Fruit fly (Drosophila melanogaster): ENCODE measurements around the gene CG16782.

Gene CG16782

DNA sequence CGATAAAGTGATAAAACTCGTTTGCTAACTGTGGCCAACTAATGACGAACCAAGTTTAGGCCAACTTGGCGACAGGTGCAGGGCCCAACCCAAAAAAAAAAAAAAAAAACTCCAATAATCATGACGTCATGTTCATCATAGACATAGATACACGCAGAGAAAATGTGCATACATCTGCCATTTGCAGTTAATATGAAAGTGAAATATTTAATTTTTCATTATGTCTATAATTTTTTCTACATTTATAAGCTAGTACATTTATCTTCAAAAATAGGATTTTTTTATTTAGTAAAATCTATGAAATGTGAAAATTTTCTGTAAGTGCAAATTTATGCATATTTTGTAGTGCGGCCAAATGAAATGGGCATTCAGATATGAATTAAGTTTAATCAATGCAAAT is 28.4 kb downstream of the CG16782 start (continued):
- TF ChIP-seq CG12236 (GFP tag; optimal IDR thresholded peaks at IDR 0.05) (no peak), da (GFP tag; optimal IDR thresholded peaks at IDR 0.05) (no peak), Asciz (GFP tag; optimal IDR thresholded peaks at IDR 0.05) (peak; percentile 38), CG9215 (GFP tag; IDR thresholded peaks at IDR 0.05) (peak; percentile 59; the same call in 1 of the 2 replicates), Hr39 (optimal IDR thresholded peaks at IDR 0.05) (no peak), fd96Cb (tag; optimal IDR thresholded peaks at IDR 0.05) (peak; percentile 58), CG33213 (GFP tag; optimal IDR thresholded peaks at IDR 0.05) (no peak), prd (optimal IDR thresholded peaks at IDR 0.05) (no peak), prd (GFP tag; IDR thresholded peaks at IDR 0.05) (peak; percentile 88), ash1 (GFP tag; optimal IDR thresholded peaks at IDR 0.05) (no peak), Lhr (GFP tag; optimal IDR thresholded peaks at IDR 0.05) (no peak), CG3838 (GFP tag; optimal IDR thresholded peaks at IDR 0.05) (no peak), Sox102F (GFP tag; optimal IDR thresholded peaks at IDR 0.05) (peak; percentile 81), Jarid2 (GFP tag; optimal IDR thresholded peaks at IDR 0.05) (no peak), pita (GFP tag; optimal IDR thresholded peaks at IDR 0.05) (no peak), chm (GFP tag; IDR thresholded peaks at IDR 0.05) (peak; percentile 64; the same call in 1 of the 2 replicates), Drgx (GFP tag; IDR thresholded peaks at IDR 0.05) (no peak), CG7271 (tag; optimal IDR thresholded peaks at IDR 0.05) (no peak), sob (GFP tag; IDR thresholded peaks at IDR 0.05) (peak; percentile 89), CG7839 (tag; optimal IDR thresholded peaks at IDR 0.05) (peak; percentile 78), Gug (GFP tag; IDR thresholded peaks at IDR 0.05) (0 out of 4 replicates have a peak, but pooled peaks have one; percentile 10), CG13123 (GFP tag; optimal IDR thresholded peaks at IDR 0.05) (peak; percentile 15), CG43689 (GFP tag; IDR thresholded peaks at IDR 0.05) (peak; percentile 38), gce (GFP tag; IDR thresholded peaks at IDR 0.05) (peak; percentile 42; the same call in 1 of the 3 replicates), ind (GFP tag; optimal IDR thresholded peaks at IDR 0.05) (peak; percentile 32), lov (optimal IDR thresholded peaks at IDR 0.05) (no peak), lov (GFP tag; IDR thresholded peaks at IDR 0.05) (peak; percentile 46; the same call in 2 of the 3 replicates), Atf-2 (GFP tag; optimal IDR thresholded peaks at IDR 0.05) (peak; percentile 16), CrebB (tag; optimal IDR thresholded peaks at IDR 0.05) (peak; percentile 37), NC2α (GFP tag; optimal IDR thresholded peaks at IDR 0.05) (no peak), ewg (GFP tag; optimal IDR thresholded peaks at IDR 0.05) (peak; percentile 9), Hey (tag; optimal IDR thresholded peaks at IDR 0.05) (no peak), cas (GFP tag; IDR thresholded peaks at IDR 0.05) (no peak), CG12769 (tag; optimal IDR thresholded peaks at IDR 0.05) (peak; percentile 1), CG9817 (tag; optimal IDR thresholded peaks at IDR 0.05) (peak; percentile 63), CG6254 (GFP tag; optimal IDR thresholded peaks at IDR 0.05) (no peak), CG13296 (GFP tag; optimal IDR thresholded peaks at IDR 0.05) (peak; percentile 36), E2f1 (GFP tag; IDR thresholded peaks at IDR 0.05) (peak; percentile 82), nau (GFP tag; optimal IDR thresholded peaks at IDR 0.05) (peak; percentile 9), ken (GFP tag; IDR thresholded peaks at IDR 0.05) (peak; percentile 62; the same call in 1 of the 3 replicates), otp (GFP tag; IDR thresholded peaks at IDR 0.05) (0 out of 3 replicates have a peak, but pooled peaks have one; percentile 35), ac (GFP tag; optimal IDR thresholded peaks at IDR 0.05) (no peak), CG18619 (GFP tag; optimal IDR thresholded peaks at IDR 0.05) (peak; percentile 36), nom (GFP tag; optimal IDR thresholded peaks at IDR 0.05) (no peak), bcd (GFP tag; optimal IDR thresholded peaks at IDR 0.05) (peak; percentile 57), dimm (GFP tag; IDR thresholded peaks at IDR 0.05) (peak; percentile 46), Doc3 (GFP tag; IDR thresholded peaks at IDR 0.05; ENCODE audit: partially characterized antibody) (no peak), CG10366 (GFP tag; IDR thresholded peaks at IDR 0.05) (peak; percentile 85), insv (GFP tag; optimal IDR thresholded peaks at IDR 0.05) (no peak), Atf3 (GFP tag; optimal IDR thresholded peaks at IDR 0.05) (peak; percentile 17), Meics (GFP tag; optimal IDR thresholded peaks at IDR 0.05) (peak; percentile 43), nerfin-1 (tag; optimal IDR thresholded peaks at IDR 0.05) (peak; percentile 34)
